Fruit fly (Drosophila melanogaster) whole organism, embryonic: ENCODE data around the gene CG13694.

Experiments used
- ATbp ChIP-seq: fragments of 200-800 bp; sonication (Bioruptor generic); optimal IDR thresholded peaks from 2 replicates; lab custom pipeline; 2017; ENCODE audit warnings: missing biosample characterization, mild to moderate bottlenecking, missing genetic modification characterization, missing genetic modification reagents
- Blimp-1 ChIP-seq: fragments of 200-800 bp; sonication (Bioruptor generic); optimal IDR thresholded peaks from 3 replicates; lab custom pipeline; 2018; ENCODE audit warnings: missing biosample characterization, missing genetic modification characterization, mild to moderate bottlenecking, moderate library complexity, missing genetic modification reagents
- Bteb2 ChIP-seq: fragments of 200-800 bp; sonication (Bioruptor generic); optimal IDR thresholded peaks from 2 replicates; lab custom pipeline; 2016; ENCODE audit warnings: missing biosample characterization, missing genetic modification characterization
- CG10565 ChIP-seq: fragments of 200-800 bp; sonication (Bioruptor generic); optimal IDR thresholded peaks from 3 replicates; lab custom pipeline; 2016; ENCODE audit warnings: missing biosample characterization, mild to moderate bottlenecking, missing genetic modification characterization
- CG11456 ChIP-seq: fragments of 200-800 bp; sonication (Bioruptor generic); IDR thresholded peaks from 3 replicates; pipeline ENCODE4 v1.3.6; 2022; ENCODE audit warnings: missing biosample characterization, missing genetic modification characterization
- CG11723 ChIP-seq: fragments of 200-800 bp; sonication (Bioruptor generic); optimal IDR thresholded peaks from 2 replicates; lab custom pipeline; 2017; ENCODE audit warnings: missing biosample characterization, mild to moderate bottlenecking, missing genetic modification characterization
- CG12659 ChIP-seq: fragments of 200-800 bp; sonication (Bioruptor generic); optimal IDR thresholded peaks from 3 replicates; lab custom pipeline; 2017; ENCODE audit warnings: mild to moderate bottlenecking, missing biosample characterization, missing genetic modification reagents, missing genetic modification characterization
- CG14667 ChIP-seq: fragments of 200-800 bp; sonication (Bioruptor generic); IDR thresholded peaks from 2 replicates; pipeline ENCODE4 v1.3.6; 2022; ENCODE audit warnings: missing biosample characterization, missing genetic modification characterization
- CG14860 ChIP-seq: fragments of 200-800 bp; sonication (Bioruptor generic); IDR thresholded peaks from 3 replicates; pipeline ENCODE4 v1.3.6; 2022; ENCODE audit warnings: missing biosample characterization, missing genetic modification characterization; ENCODE audit not compliant: partially characterized antibody
- CG15269 ChIP-seq: fragments of 200-800 bp; sonication (Bioruptor generic); optimal IDR thresholded peaks from 2 replicates; lab custom pipeline; 2018; ENCODE audit warnings: missing biosample characterization, mild to moderate bottlenecking, missing genetic modification characterization, moderate library complexity
- CG17612 ChIP-seq: fragments of 200-800 bp; sonication (Bioruptor generic); IDR thresholded peaks from 2 replicates; pipeline ENCODE4 v1.3.6; 2022; ENCODE audit warnings: missing biosample characterization, missing genetic modification characterization
- CG2116 ChIP-seq: fragments of 200-800 bp; sonication (Bioruptor generic); optimal IDR thresholded peaks from 3 replicates; lab custom pipeline; 2018; ENCODE audit warnings: missing biosample characterization, mild to moderate bottlenecking, missing genetic modification characterization
- CG4820 ChIP-seq: fragments of 200-800 bp; sonication (Bioruptor generic); optimal IDR thresholded peaks from 3 replicates; lab custom pipeline; 2016; ENCODE audit warnings: missing biosample characterization, missing genetic modification characterization
- CG6254 ChIP-seq: fragments of 200-800 bp; sonication (Bioruptor generic); optimal IDR thresholded peaks from 3 replicates; lab custom pipeline; 2017; ENCODE audit warnings: mild to moderate bottlenecking, missing biosample characterization, missing genetic modification reagents, missing genetic modification characterization
- CG7271 ChIP-seq: fragments of 200-800 bp; sonication (Bioruptor generic); optimal IDR thresholded peaks from 2 replicates; lab custom pipeline; 2018; ENCODE audit warnings: missing biosample characterization, mild to moderate bottlenecking, missing genetic modification characterization, moderate library complexity
- CG7745 ChIP-seq: fragments of 200-800 bp; sonication (Bioruptor generic); optimal IDR thresholded peaks from 2 replicates; lab custom pipeline; 2018; ENCODE audit warnings: missing biosample characterization, mild to moderate bottlenecking, missing genetic modification characterization, moderate library complexity
- CG7786 ChIP-seq: fragments of 200-800 bp; sonication (Bioruptor generic); optimal IDR thresholded peaks from 2 replicates; lab custom pipeline; 2016; ENCODE audit warnings: missing biosample characterization, missing genetic modification characterization
- CG8290 ChIP-seq, 3 experiments: fragments of 200-800 bp; sonication (Bioruptor generic); optimal IDR thresholded peaks; 2 replicates each; lab custom pipeline; 2016 to 2019; ENCODE audit warnings: missing biosample characterization in 3 of 3, missing genetic modification characterization in 3 of 3, mild to moderate bottlenecking in 2 of 3, moderate library complexity in 1 of 3
- Dref ChIP-seq: fragments of 200-800 bp; sonication (Bioruptor generic); IDR thresholded peaks from 2 replicates; pipeline ENCODE4 v1.3.6; 2022; ENCODE audit warnings: missing biosample characterization, missing genetic modification characterization
- Hand ChIP-seq: fragments of 200-800 bp; sonication (Bioruptor generic); optimal IDR thresholded peaks from 2 replicates; lab custom pipeline; 2017; ENCODE audit warnings: mild to moderate bottlenecking, missing biosample characterization, missing genetic modification reagents, missing genetic modification characterization
- Lim3 ChIP-seq: fragments of 200-800 bp; sonication (Bioruptor generic); IDR thresholded peaks from 2 replicates; pipeline ENCODE4 v1.3.6; 2022; ENCODE audit warnings: missing biosample characterization, missing genetic modification characterization
- Poxn ChIP-seq: fragments of 200-800 bp; sonication (Bioruptor generic); IDR thresholded peaks from 2 replicates; pipeline ENCODE4 v1.3.6; 2022; ENCODE audit warnings: missing biosample characterization, missing genetic modification characterization
- Sox100B ChIP-seq: fragments of 200-800 bp; sonication (Bioruptor generic); optimal IDR thresholded peaks from 3 replicates; lab custom pipeline; 2018; ENCODE audit warnings: missing biosample characterization, mild to moderate bottlenecking, missing genetic modification characterization
- Stat92E ChIP-seq, 3 experiments: fragments of >200 bp in 2 of 3; fragments of 200-800 bp in 1 of 3; sonication (Bioruptor generic) in 1 of 3; optimal IDR thresholded peaks; 2 replicates each; lab custom pipeline; 2017 to 2019; ENCODE audit warnings: missing biosample characterization in 3 of 3, missing genetic modification characterization in 3 of 3, mild to moderate bottlenecking in 1 of 3, moderate library complexity in 1 of 3
- Trl ChIP-seq, 3 experiments: fragments of >200 bp in 2 of 3; fragments of 200-800 bp in 1 of 3; sonication (Bioruptor generic) in 1 of 3; optimal IDR thresholded peaks; 2 replicates in 1 of 3; 3 replicates in 2 of 3; lab custom pipeline; 2016 to 2017; ENCODE audit warnings: missing biosample characterization in 1 of 3, missing genetic modification characterization in 1 of 3
- danr ChIP-seq: fragments of 200-800 bp; sonication (Bioruptor generic); IDR thresholded peaks from 2 replicates; pipeline ENCODE4 v1.3.6; 2022; ENCODE audit warnings: missing biosample characterization, missing genetic modification characterization
- dm ChIP-seq: fragments of 200-800 bp; sonication (Bioruptor generic); optimal IDR thresholded peaks from 3 replicates; lab custom pipeline; 2016; ENCODE audit warnings: missing biosample characterization, missing genetic modification characterization
- dmrt11E ChIP-seq: fragments of 200-800 bp; sonication (Bioruptor generic); optimal IDR thresholded peaks from 3 replicates; lab custom pipeline; 2018; ENCODE audit warnings: missing biosample characterization, mild to moderate bottlenecking, missing genetic modification characterization, moderate library complexity
- dmrt99B ChIP-seq: fragments of 200-800 bp; sonication (Bioruptor generic); optimal IDR thresholded peaks from 2 replicates; lab custom pipeline; 2018; ENCODE audit warnings: missing biosample characterization, mild to moderate bottlenecking, missing genetic modification characterization, moderate library complexity
- gsb-n ChIP-seq: fragments of 200-800 bp; sonication (Bioruptor generic); optimal IDR thresholded peaks from 3 replicates; lab custom pipeline; 2018; ENCODE audit warnings: missing biosample characterization, mild to moderate bottlenecking, missing genetic modification characterization
- hbn ChIP-seq: fragments of 200-800 bp; sonication (Bioruptor generic); IDR thresholded peaks from 2 replicates; pipeline ENCODE4 v1.3.6; 2022; ENCODE audit warnings: missing biosample characterization, missing genetic modification characterization; ENCODE audit not compliant: partially characterized antibody
- kah ChIP-seq: fragments of 200-800 bp; sonication (Bioruptor generic); optimal IDR thresholded peaks from 2 replicates; lab custom pipeline; 2018; ENCODE audit warnings: missing biosample characterization, mild to moderate bottlenecking, missing genetic modification characterization
- ken ChIP-seq: fragments of 200-800 bp; sonication (Bioruptor generic); IDR thresholded peaks from 3 replicates; pipeline ENCODE4 v1.3.6; 2022; ENCODE audit warnings: missing biosample characterization, missing genetic modification characterization
- maf-S ChIP-seq: fragments of 200-800 bp; sonication (Bioruptor generic); optimal IDR thresholded peaks from 2 replicates; lab custom pipeline; 2016; ENCODE audit warnings: missing biosample characterization, missing genetic modification characterization
- mam ChIP-seq: fragments of 200-800 bp; sonication (Bioruptor generic); optimal IDR thresholded peaks from 3 replicates; lab custom pipeline; 2016; ENCODE audit warnings: missing biosample characterization, missing genetic modification characterization
- mirr ChIP-seq: fragments of 200-800 bp; sonication (Bioruptor generic); optimal IDR thresholded peaks from 3 replicates; lab custom pipeline; 2018; ENCODE audit warnings: missing biosample characterization, mild to moderate bottlenecking, missing genetic modification characterization
- odd ChIP-seq: fragments of 200-800 bp; sonication (Bioruptor generic); optimal IDR thresholded peaks from 2 replicates; lab custom pipeline; 2017; ENCODE audit warnings: missing biosample characterization, mild to moderate bottlenecking, missing genetic modification characterization
- p53 ChIP-seq: fragments of 200-800 bp; sonication (Bioruptor generic); optimal IDR thresholded peaks from 2 replicates; lab custom pipeline; 2016; ENCODE audit warnings: missing biosample characterization, missing genetic modification characterization
- pros ChIP-seq: fragments of 200-800 bp; sonication (Bioruptor generic); optimal IDR thresholded peaks from 3 replicates; lab custom pipeline; 2019; ENCODE audit warnings: missing biosample characterization, mild to moderate bottlenecking, missing genetic modification characterization, moderate library complexity
- rib ChIP-seq: fragments of 200-800 bp; sonication (Bioruptor generic); IDR thresholded peaks from 2 replicates; pipeline ENCODE4 v1.3.6; 2022; ENCODE audit warnings: missing biosample characterization, missing genetic modification characterization
- schlank ChIP-seq: fragments of 200-800 bp; sonication (Bioruptor generic); optimal IDR thresholded peaks from 2 replicates; lab custom pipeline; 2018; ENCODE audit warnings: missing biosample characterization, mild to moderate bottlenecking, missing genetic modification characterization
- shn ChIP-seq: fragments of 200-800 bp; sonication (Bioruptor generic); optimal IDR thresholded peaks from 3 replicates; lab custom pipeline; 2016; ENCODE audit warnings: missing biosample characterization, missing genetic modification characterization
- sisA ChIP-seq: fragments of 200-800 bp; sonication (Bioruptor generic); IDR thresholded peaks from 2 replicates; pipeline ENCODE4 v1.3.6; 2022; ENCODE audit warnings: missing biosample characterization, missing genetic modification characterization
- so ChIP-seq: fragments of 200-800 bp; sonication (Bioruptor generic); IDR thresholded peaks from 3 replicates; pipeline ENCODE4 v1.3.6; 2022; ENCODE audit warnings: missing biosample characterization, missing genetic modification characterization
- toy ChIP-seq: fragments of 200-800 bp; sonication (Bioruptor generic); IDR thresholded peaks from 2 replicates; pipeline ENCODE4 v1.3.6; 2022; ENCODE audit warnings: missing biosample characterization, missing genetic modification characterization
- ttk ChIP-seq: fragments of 200-800 bp; sonication (Bioruptor generic); IDR thresholded peaks from 2 replicates; pipeline ENCODE4 v2.1.2; 2022; ENCODE audit warnings: missing biosample characterization, missing genetic modification characterization
- tx ChIP-seq: fragments of 200-800 bp; sonication (Bioruptor generic); optimal IDR thresholded peaks from 2 replicates; lab custom pipeline; 2016; ENCODE audit warnings: missing biosample characterization, missing genetic modification characterization
- usp ChIP-seq: fragments of >200 bp; optimal IDR thresholded peaks from 2 replicates; lab custom pipeline; 2017; ENCODE audit warnings: missing biosample characterization, missing genetic modification characterization
- yki ChIP-seq: fragments of >200 bp; optimal IDR thresholded peaks from 3 replicates; lab custom pipeline; 2018

Gene CG13694

DNA sequence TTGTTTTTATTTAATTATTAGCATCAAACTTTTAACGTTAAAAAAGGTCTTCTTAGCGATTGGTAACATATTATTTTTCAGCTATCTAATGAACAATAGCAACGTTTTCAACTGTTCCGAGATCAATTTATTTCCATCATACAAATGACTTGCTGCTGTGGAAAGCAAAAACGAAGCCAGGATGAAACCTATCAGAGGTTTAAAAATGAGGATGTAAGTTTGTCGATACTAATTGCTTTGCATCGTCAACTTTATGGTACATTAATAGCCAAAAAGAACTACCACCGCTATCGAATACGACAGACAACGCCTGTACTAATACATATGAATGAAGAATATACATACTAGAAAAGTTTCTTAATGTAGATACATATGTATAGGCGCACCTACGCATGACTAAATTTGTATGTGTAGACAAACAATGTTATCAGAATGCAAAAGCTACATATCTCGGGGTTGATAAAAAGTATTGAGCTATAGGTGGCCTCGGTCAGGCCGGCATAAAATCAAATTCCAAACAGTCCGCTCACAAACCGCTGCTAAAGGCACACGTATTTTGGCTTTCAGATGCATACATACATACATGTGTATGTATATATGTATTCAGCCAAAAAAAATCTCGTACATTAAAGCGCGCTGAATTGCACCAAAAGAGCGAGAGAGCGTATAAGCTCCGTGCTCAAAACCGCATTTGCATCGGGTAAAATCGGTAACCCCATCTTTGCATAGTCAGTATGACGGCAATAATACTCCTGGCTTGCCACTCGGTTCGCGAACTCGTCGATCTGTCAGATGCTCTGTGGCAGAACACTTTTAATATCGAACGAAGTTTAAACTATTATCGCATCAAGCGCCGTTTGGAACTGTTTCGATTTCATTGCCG lies 44.2 kb downstream of the CG13694 start (continued):
- TF ChIP-seq Blimp-1 (GFP tag; lab: Kevin White, UChicago) (no peak), ken (GFP tag; lab: Robert Waterston, UW) (no peak), schlank (tag; lab: Kevin White, UChicago) (no peak), ATbp (no peak), pros (peak; percentile 56), CG15269 (no peak), shn (GFP tag; lab: Kevin White, UChicago) (no peak), toy (GFP tag; lab: Robert Waterston, UW) (no peak), mirr (peak; percentile 94), dmrt11E (tag; lab: Kevin White, UChicago) (no peak), CG17612 (GFP tag; lab: Robert Waterston, UW) (no peak), CG2116 (GFP tag; lab: Kevin White, UChicago) (no peak), rib (GFP tag; lab: Robert Waterston, UW) (0 out of 2 replicates have a peak, but pooled peaks have one; percentile 51), CG14667 (no peak), p53 (GFP tag; lab: Kevin White, UChicago) (no peak), so (GFP tag; lab: Robert Waterston, UW) (no peak; the same call in 2 of the 3 replicates), tx (no peak), Hand (GFP tag; lab: Kevin White, UChicago) (peak; percentile 5), gsb-n (tag; lab: Kevin White, UChicago) (no peak), CG8290 (GFP tag; optimal IDR thresholded peaks at IDR 0.05; lab: Kevin White, UChicago) (no peak), CG8290 (tag; optimal IDR thresholded peaks at IDR 0.05; lab: Kevin White, UChicago) (peak in 1 of 2 experiments; percentile 42), hbn (GFP tag; lab: Robert Waterston, UW) (no peak), mam (no peak), CG10565 (GFP tag; lab: Kevin White, UChicago) (no peak), dmrt99B (tag; lab: Kevin White, UChicago) (no peak), Bteb2 (GFP tag; lab: Kevin White, UChicago) (no peak), Lim3 (GFP tag; lab: Robert Waterston, UW) (no peak), Stat92E (GFP tag; optimal IDR thresholded peaks at IDR 0.05; lab: Kevin White, UChicago) (no peak), CG14860 (GFP tag; lab: Robert Waterston, UW) (no peak), CG6254 (GFP tag; lab: Kevin White, UChicago) (no peak), CG4820 (no peak), CG11456 (no peak), dm (GFP tag; lab: Kevin White, UChicago) (no peak), Sox100B (no peak), Poxn (GFP tag; lab: Robert Waterston, UW) (no peak), yki (lab: Kevin White, UChicago) (no peak), Dref (GFP tag; lab: Robert Waterston, UW) (no peak), usp (GFP tag; lab: Kevin White, UChicago) (no peak), sisA (GFP tag; lab: Robert Waterston, UW) (no peak), CG12659 (GFP tag; lab: Kevin White, UChicago) (peak; percentile 29), CG11723 (GFP tag; lab: Kevin White, UChicago) (no peak), Trl (optimal IDR thresholded peaks at IDR 0.05; lab: Kevin White, UChicago) (peak; percentile 57 to 65), Trl (GFP tag; optimal IDR thresholded peaks at IDR 0.05; lab: Kevin White, UChicago) (no peak), CG7786 (GFP tag; lab: Kevin White, UChicago) (no peak), maf-S (GFP tag; lab: Kevin White, UChicago) (no peak), kah (GFP tag; lab: Kevin White, UChicago) (no peak), odd (GFP tag; lab: Kevin White, UChicago) (no peak), ttk (GFP tag; lab: Robert Waterston, UW) (no peak), danr (GFP tag; lab: Robert Waterston, UW) (no peak), CG7745 (tag; lab: Kevin White, UChicago) (no peak), CG7271 (tag; lab: Kevin White, UChicago) (no peak)
